Fruit fly (Drosophila melanogaster) whole organism, embryonic: ENCODE measurements around the gene CG14931.

Source experiments
- Ada2b ChIP-seq: fragments of 200-800 bp; sonication (Bioruptor generic); IDR thresholded peaks from 2 replicates; pipeline ENCODE4 v1.3.6; 2022; ENCODE audit warnings: missing biosample characterization, missing genetic modification characterization
- Atf6 ChIP-seq: fragments of 200-800 bp; sonication (Bioruptor generic); IDR thresholded peaks from 2 replicates; pipeline ENCODE4 v1.3.6; 2022; ENCODE audit warnings: missing biosample characterization, missing genetic modification characterization
- CG11093 ChIP-seq: fragments of 200-800 bp; sonication (Bioruptor generic); IDR thresholded peaks from 3 replicates; pipeline ENCODE4 v1.3.6; 2022; ENCODE audit warnings: missing biosample characterization, missing genetic modification characterization
- CG12104 ChIP-seq: fragments of 200-800 bp; sonication (Bioruptor generic); optimal IDR thresholded peaks from 3 replicates; lab custom pipeline; 2016; ENCODE audit warnings: missing biosample characterization, missing genetic modification characterization
- CG12744 ChIP-seq: fragments of 200-800 bp; sonication (Bioruptor generic); optimal IDR thresholded peaks from 2 replicates; lab custom pipeline; 2016; ENCODE audit warnings: missing biosample characterization, missing genetic modification characterization
- CG15269 ChIP-seq: fragments of 200-800 bp; sonication (Bioruptor generic); optimal IDR thresholded peaks from 2 replicates; lab custom pipeline; 2018; ENCODE audit warnings: missing biosample characterization, mild to moderate bottlenecking, missing genetic modification characterization, moderate library complexity
- CG16863 ChIP-seq: fragments of 200-800 bp; sonication (Bioruptor generic); optimal IDR thresholded peaks from 3 replicates; lab custom pipeline; 2016; ENCODE audit warnings: missing biosample characterization, missing genetic modification characterization
- CG17328 ChIP-seq: fragments of 200-800 bp; sonication (Bioruptor generic); IDR thresholded peaks from 2 replicates; pipeline ENCODE4 v1.3.6; 2022; ENCODE audit warnings: missing biosample characterization, missing genetic modification characterization
- CG1792 ChIP-seq: fragments of 200-800 bp; sonication (Bioruptor generic); optimal IDR thresholded peaks from 2 replicates; lab custom pipeline; 2016; ENCODE audit warnings: missing biosample characterization, missing genetic modification characterization
- CG2712 ChIP-seq: fragments of 200-800 bp; optimal IDR thresholded peaks from 3 replicates; lab custom pipeline; 2019; ENCODE audit warnings: missing biosample characterization, mild to moderate bottlenecking, missing genetic modification characterization, moderate library complexity
- CG31365 ChIP-seq: fragments of 200-800 bp; sonication (Bioruptor generic); optimal IDR thresholded peaks from 2 replicates; lab custom pipeline; 2018; ENCODE audit warnings: missing biosample characterization, mild to moderate bottlenecking, missing genetic modification characterization
- CG4282 ChIP-seq: fragments of 200-800 bp; sonication (Bioruptor generic); optimal IDR thresholded peaks from 2 replicates; lab custom pipeline; 2016; ENCODE audit warnings: missing biosample characterization, missing genetic modification characterization
- CG4328 ChIP-seq: fragments of 200-800 bp; sonication (Bioruptor generic); optimal IDR thresholded peaks from 3 replicates; lab custom pipeline; 2017; ENCODE audit warnings: missing biosample characterization, missing genetic modification reagents, missing genetic modification characterization
- CG4360 ChIP-seq: fragments of 200-800 bp; sonication (Bioruptor generic); IDR thresholded peaks from 2 replicates; pipeline ENCODE4 v1.3.6; 2022; ENCODE audit warnings: missing biosample characterization, missing genetic modification characterization
- CG5245 ChIP-seq: fragments of 200-800 bp; sonication (Bioruptor generic); optimal IDR thresholded peaks from 3 replicates; lab custom pipeline; 2016; ENCODE audit warnings: missing biosample characterization, missing genetic modification characterization
- CG6791 ChIP-seq: fragments of 200-800 bp; sonication (Bioruptor generic); IDR thresholded peaks from 3 replicates; pipeline ENCODE4 v1.3.6; 2022; ENCODE audit warnings: missing biosample characterization, missing genetic modification characterization; ENCODE audit not compliant: partially characterized antibody
- CG6854 ChIP-seq: fragments of 200-800 bp; sonication (Bioruptor generic); optimal IDR thresholded peaks from 3 replicates; lab custom pipeline; 2017; ENCODE audit warnings: missing biosample characterization, mild to moderate bottlenecking, missing genetic modification characterization
- CG7556 ChIP-seq: fragments of 200-800 bp; sonication (Bioruptor generic); optimal IDR thresholded peaks from 2 replicates; lab custom pipeline; 2017; ENCODE audit warnings: missing biosample characterization, mild to moderate bottlenecking, missing genetic modification characterization
- CG7928 ChIP-seq: fragments of 200-800 bp; sonication (Bioruptor generic); optimal IDR thresholded peaks from 2 replicates; lab custom pipeline; 2017; ENCODE audit warnings: missing biosample characterization, mild to moderate bottlenecking, missing genetic modification characterization
- CG7987 ChIP-seq: fragments of 200-800 bp; sonication (Bioruptor generic); optimal IDR thresholded peaks from 2 replicates; lab custom pipeline; 2018; ENCODE audit warnings: missing biosample characterization, mild to moderate bottlenecking, missing genetic modification characterization, moderate library complexity
- CG9727 ChIP-seq: fragments of 200-800 bp; sonication (Bioruptor generic); optimal IDR thresholded peaks from 3 replicates; lab custom pipeline; 2017; ENCODE audit warnings: missing biosample characterization, mild to moderate bottlenecking, missing genetic modification characterization
- Dip2 ChIP-seq: fragments of 200-800 bp; sonication (Bioruptor generic); IDR thresholded peaks from 2 replicates; pipeline ENCODE4 v1.3.6; 2022; ENCODE audit warnings: missing biosample characterization, missing genetic modification characterization
- Ets65A ChIP-seq: fragments of 200-800 bp; sonication (Bioruptor generic); peaks from one replicate; lab custom pipeline; 2016; ENCODE audit warnings: missing biosample characterization, missing genetic modification characterization
- Med ChIP-seq: fragments of 200-800 bp; sonication (Bioruptor generic); peaks from one replicate; lab custom pipeline; 2016; ENCODE audit warnings: missing biosample characterization, missing genetic modification characterization, mild to moderate bottlenecking, inconsistent platforms, moderate library complexity
- Usf ChIP-seq: fragments of 200-800 bp; sonication (Bioruptor generic); optimal IDR thresholded peaks from 2 replicates; lab custom pipeline; 2017; ENCODE audit warnings: missing genotype, missing biosample characterization, missing genetic modification characterization
- Xbp1 ChIP-seq: fragments of 200-800 bp; sonication (Bioruptor generic); optimal IDR thresholded peaks from 3 replicates; lab custom pipeline; 2016; ENCODE audit warnings: missing biosample characterization, mild to moderate bottlenecking, missing genetic modification characterization
- Xrp1 ChIP-seq: fragments of 200-800 bp; sonication (Bioruptor generic); IDR thresholded peaks from 2 replicates; pipeline ENCODE4 v1.3.6; 2022; ENCODE audit warnings: missing biosample characterization, missing genetic modification characterization
- al ChIP-seq: fragments of 200-800 bp; sonication (Bioruptor generic); IDR thresholded peaks from 2 replicates; pipeline ENCODE4 v1.3.6; 2022; ENCODE audit warnings: missing biosample characterization, missing genetic modification characterization
- ara ChIP-seq: fragments of 200-800 bp; sonication (Bioruptor generic); IDR thresholded peaks from 2 replicates; pipeline ENCODE4 v1.3.6; 2022; ENCODE audit warnings: missing biosample characterization, missing genetic modification characterization
- bcd ChIP-seq: fragments of 200-800 bp; sonication (Bioruptor generic); optimal IDR thresholded peaks from 2 replicates; lab custom pipeline; 2017; ENCODE audit warnings: missing biosample characterization, mild to moderate bottlenecking, missing genetic modification characterization
- chn ChIP-seq: fragments of 200-800 bp; sonication (Bioruptor generic); optimal IDR thresholded peaks from 2 replicates; lab custom pipeline; 2016; ENCODE audit warnings: missing biosample characterization, missing genetic modification characterization
- crp ChIP-seq, 2 experiments: fragments of 200-800 bp; sonication (Bioruptor generic); optimal IDR thresholded peaks; 2 replicates in 1 of 2; 3 replicates in 1 of 2; lab custom pipeline; 2017; ENCODE audit warnings: missing biosample characterization in 2 of 2, missing genetic modification characterization in 2 of 2, mild to moderate bottlenecking in 1 of 2, moderate library complexity in 1 of 2
- cwo ChIP-seq: fragments of 200-800 bp; sonication (Bioruptor generic); optimal IDR thresholded peaks from 3 replicates; lab custom pipeline; 2017; ENCODE audit warnings: missing biosample characterization, missing genetic modification characterization, mild to moderate bottlenecking, moderate library complexity, missing genetic modification reagents
- en ChIP-seq: fragments of 200-800 bp; sonication (Bioruptor generic); optimal IDR thresholded peaks from 2 replicates; lab custom pipeline; 2016; ENCODE audit warnings: missing biosample characterization, missing genetic modification characterization
- gem ChIP-seq: fragments of 200-800 bp; sonication (Bioruptor generic); optimal IDR thresholded peaks from 2 replicates; lab custom pipeline; 2019; ENCODE audit warnings: missing biosample characterization, mild to moderate bottlenecking, missing genetic modification characterization, moderate library complexity
- hb ChIP-seq: fragments of 200-800 bp; sonication (Bioruptor generic); IDR thresholded peaks from 3 replicates; pipeline ENCODE4 v1.3.6; 2022; ENCODE audit warnings: missing biosample characterization, missing genetic modification characterization; ENCODE audit not compliant: partially characterized antibody
- kah ChIP-seq: fragments of 200-800 bp; sonication (Bioruptor generic); optimal IDR thresholded peaks from 2 replicates; lab custom pipeline; 2018; ENCODE audit warnings: missing biosample characterization, mild to moderate bottlenecking, missing genetic modification characterization
- oc ChIP-seq: fragments of 200-800 bp; sonication (Bioruptor generic); optimal IDR thresholded peaks from 2 replicates; lab custom pipeline; 2018; ENCODE audit warnings: missing biosample characterization, mild to moderate bottlenecking, missing genetic modification characterization, moderate library complexity
- sd ChIP-seq: fragments of 200-800 bp; sonication (Bioruptor generic); optimal IDR thresholded peaks from 3 replicates; lab custom pipeline; 2018; ENCODE audit warnings: missing biosample characterization, mild to moderate bottlenecking, missing genetic modification characterization, moderate library complexity
- sob ChIP-seq: fragments of 200-800 bp; sonication (Bioruptor generic); IDR thresholded peaks from 2 replicates; pipeline ENCODE4 v1.3.6; 2022; ENCODE audit warnings: missing biosample characterization, missing genetic modification characterization
- ssp ChIP-seq: fragments of 200-800 bp; sonication (Bioruptor generic); IDR thresholded peaks from 2 replicates; pipeline ENCODE4 v1.3.6; 2022; ENCODE audit warnings: missing biosample characterization, missing genetic modification characterization
- stwl ChIP-seq: fragments of 200-800 bp; sonication (Bioruptor generic); optimal IDR thresholded peaks from 3 replicates; lab custom pipeline; 2018; ENCODE audit warnings: missing biosample characterization, mild to moderate bottlenecking, missing genetic modification characterization, moderate library complexity
- tna ChIP-seq: fragments of 200-800 bp; sonication (Bioruptor generic); IDR thresholded peaks from 2 replicates; pipeline ENCODE4 v1.3.6; 2022; ENCODE audit warnings: missing biosample characterization, missing genetic modification characterization; ENCODE audit not compliant: partially characterized antibody
- twi ChIP-seq: fragments of 200-800 bp; optimal IDR thresholded peaks from 2 replicates; lab custom pipeline; 2019; ENCODE audit warnings: missing biosample characterization, mild to moderate bottlenecking, missing genetic modification characterization, moderate library complexity
- zf30C ChIP-seq: fragments of 200-800 bp; sonication (Bioruptor generic); optimal IDR thresholded peaks from 3 replicates; lab custom pipeline; 2018; ENCODE audit warnings: missing biosample characterization, mild to moderate bottlenecking, missing genetic modification characterization
- zfh2 ChIP-seq: fragments of 200-800 bp; sonication (Bioruptor generic); optimal IDR thresholded peaks from 2 replicates; lab custom pipeline; 2016; ENCODE audit warnings: missing biosample characterization, missing genetic modification characterization

Gene CG14931

DNA sequence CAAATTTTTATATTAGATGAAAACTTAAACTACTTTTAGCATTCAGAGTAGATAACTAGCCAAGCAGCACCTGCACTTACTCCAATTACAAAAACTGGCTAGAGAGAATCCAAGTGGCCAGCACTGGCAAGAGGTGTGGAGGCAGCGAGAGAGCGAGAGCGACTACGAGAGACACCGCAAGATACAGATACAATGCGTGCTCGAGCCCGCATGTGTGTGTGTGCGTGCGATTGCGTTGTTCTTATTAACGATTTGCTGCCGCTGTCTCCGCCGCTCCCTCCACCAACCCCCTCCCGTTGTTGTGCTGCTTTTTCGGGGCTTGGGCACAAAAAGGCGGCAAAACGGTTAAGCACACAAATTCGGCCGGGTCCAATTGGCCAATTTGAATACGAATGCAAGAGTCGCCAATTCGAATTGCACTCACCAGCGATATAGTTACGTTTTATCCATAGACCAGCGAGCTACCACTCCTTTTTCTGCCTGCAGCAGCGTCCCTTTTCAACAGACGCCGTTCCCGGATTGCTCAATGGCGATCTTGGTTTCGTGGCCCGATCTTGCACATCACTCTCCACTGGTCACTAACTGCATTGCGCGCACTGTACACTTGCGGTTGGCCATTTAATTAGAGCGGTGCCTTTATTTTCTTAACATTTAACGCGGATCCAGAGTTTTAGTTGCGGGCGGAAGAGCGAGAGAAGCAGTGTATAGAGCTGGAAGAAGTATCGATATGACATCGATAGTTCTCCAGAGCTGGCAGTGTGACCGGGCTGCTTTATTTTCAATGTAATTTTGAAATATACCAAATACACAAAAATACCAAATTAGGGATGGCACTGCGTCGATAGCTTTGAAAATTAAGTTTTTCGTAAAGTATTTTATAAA lies 20.8 kb downstream of the CG14931 start, which contains the start of gene crol (continued):
- TF ChIP-seq Usf (no peak), tna (GFP tag; lab: Robert Waterston, UW) (peak; percentile 55), Xbp1 (GFP tag; lab: Kevin White, UChicago) (no peak), CG6791 (peak; percentile 89), twi (no peak), chn (GFP tag; lab: Kevin White, UChicago) (no peak), CG6854 (GFP tag; lab: Kevin White, UChicago) (no peak), CG15269 (tag; lab: Kevin White, UChicago) (peak; percentile 1), CG4282 (GFP tag; lab: Kevin White, UChicago) (no peak), stwl (tag; lab: Kevin White, UChicago) (peak; percentile 100), CG31365 (tag; lab: Kevin White, UChicago) (peak; percentile 1)

DNA sequence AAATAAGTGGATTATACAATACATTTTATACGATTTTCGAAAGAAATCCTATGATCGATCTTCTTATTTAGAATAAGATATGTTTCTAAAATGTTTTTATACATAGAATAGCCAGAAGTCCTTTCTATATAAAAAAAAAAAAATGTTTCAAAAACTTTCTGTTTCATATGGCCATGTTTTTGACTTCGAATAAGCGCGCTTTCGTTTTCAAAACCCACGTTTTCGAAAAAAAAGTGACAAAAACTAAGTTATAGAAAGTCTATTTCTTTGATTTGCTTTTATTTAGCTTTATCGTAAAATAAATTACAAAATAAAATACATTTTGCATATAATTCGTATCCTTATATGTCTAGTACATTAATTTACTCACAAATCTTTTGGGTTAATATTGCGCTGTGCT lies 21.7 kb downstream of the CG14931 start:
- TF ChIP-seq Atf6 (GFP tag; lab: Robert Waterston, UW) (no peak), al (GFP tag; lab: Robert Waterston, UW) (no peak), CG16863 (GFP tag; lab: Kevin White, UChicago) (no peak), CG2712 (no peak), Ets65A (GFP tag; lab: Kevin White, UChicago) (no peak), bcd (no peak), kah (no peak), oc (tag; lab: Kevin White, UChicago) (no peak), CG7556 (GFP tag; lab: Kevin White, UChicago) (no peak), CG17328 (no peak), CG4328 (GFP tag; lab: Kevin White, UChicago) (no peak), CG7928 (no peak), CG4360 (no peak), zf30C (no peak)

DNA sequence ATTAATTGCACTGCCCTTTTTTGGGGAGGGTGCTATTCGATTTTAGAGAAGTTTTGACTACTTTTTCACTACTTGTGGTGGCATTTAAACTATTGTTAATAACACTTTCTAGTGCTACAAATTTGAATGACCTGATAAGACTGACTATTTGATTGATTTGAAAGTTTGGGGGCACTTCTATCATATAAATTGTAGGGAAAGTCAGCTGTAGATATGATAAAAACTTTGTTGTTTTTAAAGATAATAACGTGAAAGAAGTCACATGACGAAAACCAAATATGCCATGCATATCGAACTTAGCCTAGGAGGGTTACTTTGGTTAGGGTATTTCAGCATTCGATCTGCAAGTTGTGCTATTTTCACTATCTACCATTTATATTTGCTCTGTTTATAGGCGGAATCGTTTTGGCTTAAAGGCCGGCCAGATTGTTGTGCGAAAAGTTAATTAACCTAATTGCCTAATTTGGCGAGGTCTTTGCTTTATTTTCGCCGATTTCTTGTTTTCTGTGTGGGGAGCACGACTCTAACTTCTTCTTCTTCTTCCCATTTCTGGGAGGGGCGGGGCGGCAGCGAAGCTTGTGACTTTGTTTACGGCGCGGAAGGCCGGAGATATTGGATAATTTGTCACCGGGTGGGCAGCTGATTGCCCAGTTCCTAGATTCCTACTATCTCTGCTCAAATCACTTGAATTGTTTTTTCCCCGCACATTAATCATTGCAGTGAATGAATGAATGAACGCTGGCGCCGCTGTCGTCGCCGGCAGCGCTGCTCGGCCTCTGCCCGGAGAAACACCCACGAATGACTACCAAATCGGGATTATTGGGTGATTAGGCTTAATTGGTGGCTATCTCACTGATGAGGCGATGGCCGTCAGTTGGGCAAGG lies 24.9 kb downstream of the CG14931 start:
- TF ChIP-seq CG12104 (GFP tag; lab: Kevin White, UChicago), result no peak
- TF ChIP-seq Xrp1 (GFP tag; lab: Robert Waterston, UW), result no peak
- no peak for TF ChIP-seq CG9727 (GFP tag; lab: Kevin White, UChicago)
- no peak for TF ChIP-seq cwo
- no peak for TF ChIP-seq CG5245 (GFP tag; lab: Kevin White, UChicago)
- no peak for TF ChIP-seq CG12744
- no peak for TF ChIP-seq CG11093
- TF ChIP-seq Dip2 (GFP tag; lab: Robert Waterston, UW), result no peak
- TF ChIP-seq crp (GFP tag; optimal IDR thresholded peaks at IDR 0.05; lab: Kevin White, UChicago), result no peak
- no peak for TF ChIP-seq en (GFP tag; lab: Kevin White, UChicago)
- no peak for TF ChIP-seq ssp
- TF ChIP-seq Ada2b (GFP tag; lab: Robert Waterston, UW), result no peak
- TF ChIP-seq CG1792, result no peak
- peak; percentile 1 for TF ChIP-seq zfh2 (GFP tag; lab: Kevin White, UChicago)
- no peak for TF ChIP-seq ara (GFP tag; lab: Robert Waterston, UW)
- no peak for TF ChIP-seq sd (tag; lab: Kevin White, UChicago)
- TF ChIP-seq gem (tag; lab: Kevin White, UChicago), result peak; percentile 27
- TF ChIP-seq CG7987 (GFP tag; lab: Kevin White, UChicago), result no peak
- peak; percentile 50; the same call in 1 of the 3 replicates for TF ChIP-seq hb (GFP tag; lab: Robert Waterston, UW)
- peak; percentile 33 for TF ChIP-seq Med (GFP tag; lab: Kevin White, UChicago)
- TF ChIP-seq sob, result no peak
